Fruit fly (Drosophila melanogaster) whole organism, larva: ENCODE measurements around the gene TTLL6B.

Source experiments
- noc ChIP-seq: fragments of 200-800 bp; sonication (Bioruptor generic); optimal IDR thresholded peaks from 3 replicates; lab custom pipeline; 2019; ENCODE audit warnings: missing biosample characterization, mild to moderate bottlenecking, missing genetic modification characterization, moderate library complexity

The TTLL6B gene

dm6 chr3R:27228342-27228741, 22.5 kb downstream of the TTLL6B start, which contains the start of gene CG42813:
Gene CG42813 (minus strand): TSS chr3R:27228561.
- no peak for TF ChIP-seq noc (tag; lab: Kevin White, UChicago)

- no peak for TF ChIP-seq noc (tag; lab: Kevin White, UChicago)
These were observed 24.6 kb downstream of the TTLL6B start for dm6 chr3R:27226080-27226648.

dm6 chr3R:27225490-27225889, 25.3 kb downstream of the TTLL6B start:
- TF ChIP-seq noc (tag; lab: Kevin White, UChicago), result no peak

- no peak for TF ChIP-seq noc (tag; lab: Kevin White, UChicago)
These were observed 26.1 kb downstream of the TTLL6B start for dm6 chr3R:27224727-27225126.

- no peak for TF ChIP-seq noc (tag; lab: Kevin White, UChicago)
These were observed 27.8 kb downstream of the TTLL6B start for dm6 chr3R:27223012-27223411.

- TF ChIP-seq noc (tag; lab: Kevin White, UChicago), result no peak
These were observed 28.7 kb downstream of the TTLL6B start for dm6 chr3R:27222013-27222673.

dm6 chr3R:27220829-27221463, 29.9 kb downstream of the TTLL6B start:
- no peak for TF ChIP-seq noc (tag; lab: Kevin White, UChicago)

dm6 chr3R:27218814-27219213, 32.0 kb downstream of the TTLL6B start:
- no peak for TF ChIP-seq noc (tag; lab: Kevin White, UChicago)

- no peak for TF ChIP-seq noc (tag; lab: Kevin White, UChicago)
These were observed 32.5 kb downstream of the TTLL6B start for dm6 chr3R:27218288-27218687.

dm6 chr3R:27217465-27218059, 33.2 kb downstream of the TTLL6B start:
- no peak for TF ChIP-seq noc (tag; lab: Kevin White, UChicago)

dm6 chr3R:27214949-27215348, 35.9 kb downstream of the TTLL6B start:
- TF ChIP-seq noc (tag; lab: Kevin White, UChicago), result no peak

- TF ChIP-seq noc (tag; lab: Kevin White, UChicago), result peak; percentile 24
These were observed 37.7 kb downstream of the TTLL6B start for dm6 chr3R:27212979-27213580.

dm6 chr3R:27209561-27210275, 41.1 kb downstream of the TTLL6B start:
- no peak for TF ChIP-seq noc (tag; lab: Kevin White, UChicago)

- no peak for TF ChIP-seq noc (tag; lab: Kevin White, UChicago)
These were observed 42.0 kb downstream of the TTLL6B start for dm6 chr3R:27208724-27209343.
